Fruit fly (Drosophila melanogaster) whole organism, embryonic: Measurements from ENCODE around the gene CG34284.

Experiments used
- Abd-B ChIP-seq: fragments of 200-800 bp; sonication (Bioruptor generic); optimal IDR thresholded peaks from 2 replicates; lab custom pipeline; 2018; ENCODE audit warnings: missing biosample characterization, mild to moderate bottlenecking, missing genetic modification characterization, moderate library complexity
- Aef1 ChIP-seq: fragments of 200-800 bp; sonication (Bioruptor generic); IDR thresholded peaks from 3 replicates; pipeline ENCODE4 v1.3.6; 2022; ENCODE audit warnings: missing biosample characterization, missing genetic modification characterization
- Bteb2 ChIP-seq: fragments of 200-800 bp; sonication (Bioruptor generic); optimal IDR thresholded peaks from 2 replicates; lab custom pipeline; 2016; ENCODE audit warnings: missing biosample characterization, missing genetic modification characterization
- CG11093 ChIP-seq: fragments of 200-800 bp; sonication (Bioruptor generic); IDR thresholded peaks from 3 replicates; pipeline ENCODE4 v1.3.6; 2022; ENCODE audit warnings: missing biosample characterization, missing genetic modification characterization
- CG11504 ChIP-seq: fragments of 200-800 bp; sonication (Bioruptor generic); optimal IDR thresholded peaks from 3 replicates; lab custom pipeline; 2019; ENCODE audit warnings: missing biosample characterization, mild to moderate bottlenecking, missing genetic modification characterization, moderate library complexity
- CG12155 ChIP-seq: fragments of 200-800 bp; sonication (Bioruptor generic); optimal IDR thresholded peaks from 3 replicates; lab custom pipeline; 2016; ENCODE audit warnings: missing biosample characterization, missing genetic modification characterization
- CG13296 ChIP-seq: fragments of 200-800 bp; sonication (Bioruptor generic); optimal IDR thresholded peaks from 3 replicates; lab custom pipeline; 2018; ENCODE audit warnings: missing biosample characterization, mild to moderate bottlenecking, missing genetic modification characterization
- CG1529 ChIP-seq: fragments of 200-800 bp; sonication (Bioruptor generic); optimal IDR thresholded peaks from 3 replicates; lab custom pipeline; 2018; ENCODE audit warnings: missing biosample characterization, missing genetic modification characterization
- CG3838 ChIP-seq: fragments of 200-800 bp; sonication (Bioruptor generic); optimal IDR thresholded peaks from 3 replicates; lab custom pipeline; 2016; ENCODE audit warnings: missing biosample characterization, missing genetic modification characterization
- CG4617 ChIP-seq: fragments of 200-800 bp; sonication (Bioruptor generic); optimal IDR thresholded peaks from 3 replicates; lab custom pipeline; 2016; ENCODE audit warnings: missing biosample characterization, missing genetic modification characterization, borderline replicate concordance
- CG4730 ChIP-seq: fragments of 200-800 bp; sonication (Bioruptor generic); IDR thresholded peaks from 2 replicates; pipeline ENCODE4 v1.3.6; 2022; ENCODE audit warnings: missing biosample characterization, missing genetic modification characterization
- CG5953 ChIP-seq: fragments of 200-800 bp; sonication (Bioruptor generic); IDR thresholded peaks from 2 replicates; pipeline ENCODE4 v1.3.6; 2022; ENCODE audit warnings: missing biosample characterization, missing genetic modification characterization
- CG6765 ChIP-seq: fragments of 200-800 bp; sonication (Bioruptor generic); optimal IDR thresholded peaks from 3 replicates; lab custom pipeline; 2017; ENCODE audit warnings: missing biosample characterization, mild to moderate bottlenecking, missing genetic modification characterization
- CG7372 ChIP-seq: fragments of 200-800 bp; sonication (Bioruptor generic); IDR thresholded peaks from 2 replicates; pipeline ENCODE4 v1.3.6; 2022; ENCODE audit warnings: missing biosample characterization, missing genetic modification characterization
- CG7963 ChIP-seq: fragments of 200-800 bp; sonication (Bioruptor generic); IDR thresholded peaks from 3 replicates; pipeline ENCODE4 v1.3.6; 2022; ENCODE audit warnings: missing biosample characterization, missing genetic modification characterization; ENCODE audit not compliant: partially characterized antibody
- CG8924 ChIP-seq: fragments of 200-800 bp; optimal IDR thresholded peaks from 3 replicates; lab custom pipeline; 2019; ENCODE audit warnings: missing biosample characterization, mild to moderate bottlenecking, missing genetic modification characterization, moderate library complexity
- CG9609 ChIP-seq: fragments of 200-800 bp; sonication (Bioruptor generic); optimal IDR thresholded peaks from 3 replicates; lab custom pipeline; 2016; ENCODE audit warnings: missing biosample characterization, missing genetic modification characterization
- CG9817 ChIP-seq: fragments of 200-800 bp; sonication (Bioruptor generic); optimal IDR thresholded peaks from 2 replicates; lab custom pipeline; 2018; ENCODE audit warnings: missing biosample characterization, mild to moderate bottlenecking, missing genetic modification characterization, moderate library complexity
- CG9932 ChIP-seq: fragments of 200-800 bp; sonication (Bioruptor generic); IDR thresholded peaks from 2 replicates; pipeline ENCODE4 v1.3.6; 2022; ENCODE audit warnings: missing biosample characterization, missing genetic modification characterization
- CHES-1-like ChIP-seq: fragments of 200-800 bp; sonication (Bioruptor generic); optimal IDR thresholded peaks from 2 replicates; lab custom pipeline; 2016; ENCODE audit warnings: missing biosample characterization, missing genetic modification characterization
- Dbx ChIP-seq: fragments of 200-800 bp; sonication (Bioruptor generic); IDR thresholded peaks from 3 replicates; pipeline ENCODE4 v1.3.6; 2022; ENCODE audit warnings: missing biosample characterization, missing genetic modification characterization
- Dref ChIP-seq: fragments of 200-800 bp; sonication (Bioruptor generic); IDR thresholded peaks from 2 replicates; pipeline ENCODE4 v1.3.6; 2022; ENCODE audit warnings: missing biosample characterization, missing genetic modification characterization
- Eip74EF ChIP-seq, 2 experiments: fragments of 200-800 bp in 1 of 2; fragments of >200 bp in 1 of 2; sonication (Bioruptor generic) in 1 of 2; optimal IDR thresholded peaks; 2 replicates each; lab custom pipeline; 2017 to 2019; ENCODE audit warnings: missing biosample characterization in 2 of 2, missing genetic modification characterization in 2 of 2, mild to moderate bottlenecking in 1 of 2, moderate library complexity in 1 of 2
- HLH4C ChIP-seq: fragments of 200-800 bp; sonication (Bioruptor generic); IDR thresholded peaks from 3 replicates; pipeline ENCODE4 v1.3.6; 2022; ENCODE audit warnings: missing biosample characterization, missing genetic modification characterization; ENCODE audit not compliant: partially characterized antibody
- HLHmδ ChIP-seq: fragments of 200-800 bp; sonication (Bioruptor generic); optimal IDR thresholded peaks from 2 replicates; lab custom pipeline; 2018; ENCODE audit warnings: missing biosample characterization, mild to moderate bottlenecking, missing genetic modification characterization, moderate library complexity
- bbx ChIP-seq: fragments of 200-800 bp; sonication (Bioruptor generic); IDR thresholded peaks from 2 replicates; pipeline ENCODE4 v1.3.6; 2022; ENCODE audit warnings: missing biosample characterization, missing genetic modification characterization; ENCODE audit not compliant: partially characterized antibody
- bowl ChIP-seq: fragments of 200-800 bp; sonication (Bioruptor generic); IDR thresholded peaks from 2 replicates; pipeline ENCODE4 v1.3.6; 2022; ENCODE audit warnings: missing biosample characterization, missing genetic modification characterization
- br ChIP-seq: fragments of >200 bp; optimal IDR thresholded peaks from 2 replicates; lab custom pipeline; 2017
- cas ChIP-seq: fragments of 200-800 bp; sonication (Bioruptor generic); IDR thresholded peaks from 2 replicates; pipeline ENCODE4 v1.3.6; 2022; ENCODE audit warnings: missing biosample characterization, missing genetic modification characterization
- chm ChIP-seq: fragments of 200-800 bp; sonication (Bioruptor generic); IDR thresholded peaks from 2 replicates; pipeline ENCODE4 v1.3.6; 2022; ENCODE audit warnings: missing biosample characterization, missing genetic modification characterization
- crol ChIP-seq: fragments of 200-800 bp; sonication (Bioruptor generic); IDR thresholded peaks from 2 replicates; pipeline ENCODE4 v1.3.6; 2022; ENCODE audit warnings: missing biosample characterization, missing genetic modification characterization
- da ChIP-seq: fragments of 200-800 bp; sonication (Bioruptor generic); optimal IDR thresholded peaks from 2 replicates; lab custom pipeline; 2016; ENCODE audit warnings: missing biosample characterization, missing genetic modification characterization
- eve ChIP-seq, 2 experiments: fragments of >200 bp; optimal IDR thresholded peaks; 2 replicates each; lab custom pipeline; 2017; ENCODE audit warnings: missing biosample characterization in 2 of 2, missing genetic modification characterization in 2 of 2
- eyg ChIP-seq: fragments of 200-800 bp; sonication (Bioruptor generic); optimal IDR thresholded peaks from 3 replicates; lab custom pipeline; 2016; ENCODE audit warnings: missing biosample characterization, missing genetic modification characterization
- fd64A ChIP-seq: fragments of 200-800 bp; sonication (Bioruptor generic); optimal IDR thresholded peaks from 3 replicates; lab custom pipeline; 2018; ENCODE audit warnings: missing biosample characterization, mild to moderate bottlenecking, missing genetic modification characterization
- fu2 ChIP-seq: fragments of 200-800 bp; sonication (Bioruptor generic); optimal IDR thresholded peaks from 2 replicates; lab custom pipeline; 2016; ENCODE audit warnings: missing biosample characterization, missing genetic modification characterization
- gsb ChIP-seq: fragments of 200-800 bp; sonication (Bioruptor generic); IDR thresholded peaks from 2 replicates; pipeline ENCODE4 v1.3.6; 2022; ENCODE audit warnings: missing biosample characterization, missing genetic modification characterization
- inv ChIP-seq: fragments of 200-800 bp; sonication (Bioruptor generic); IDR thresholded peaks from 2 replicates; pipeline ENCODE4 v1.3.6; 2022; ENCODE audit warnings: missing biosample characterization, missing genetic modification characterization; ENCODE audit not compliant: partially characterized antibody
- kni ChIP-seq: fragments of 200-800 bp; sonication (Bioruptor generic); optimal IDR thresholded peaks from 3 replicates; lab custom pipeline; 2017; ENCODE audit warnings: mild to moderate bottlenecking, missing biosample characterization, missing genetic modification reagents, missing genetic modification characterization
- lmd ChIP-seq: fragments of 200-800 bp; sonication (Bioruptor generic); IDR thresholded peaks from 2 replicates; pipeline ENCODE4 v1.3.6; 2022; ENCODE audit warnings: missing biosample characterization, missing genetic modification characterization
- luna ChIP-seq: fragments of 200-800 bp; sonication (Bioruptor generic); optimal IDR thresholded peaks from 2 replicates; lab custom pipeline; 2016; ENCODE audit warnings: missing biosample characterization, missing genetic modification characterization
- p53 ChIP-seq: fragments of 200-800 bp; sonication (Bioruptor generic); optimal IDR thresholded peaks from 2 replicates; lab custom pipeline; 2016; ENCODE audit warnings: missing biosample characterization, missing genetic modification characterization
- pho ChIP-seq: fragments of 200-800 bp; sonication (Bioruptor generic); optimal IDR thresholded peaks from 2 replicates; lab custom pipeline; 2016; ENCODE audit warnings: missing biosample characterization, missing genetic modification characterization
- prd ChIP-seq, 3 experiments: fragments of >200 bp in 2 of 3; fragments of 200-800 bp in 1 of 3; sonication (Bioruptor generic) in 1 of 3; optimal IDR thresholded peaks in 2 of 3; IDR thresholded peaks in 1 of 3; 2 replicates in 2 of 3; 3 replicates in 1 of 3; pipeline versions ENCODE4 v1.3.6 to Lab custom; 2017 to 2022; ENCODE audit warnings: missing biosample characterization in 1 of 3, missing genetic modification characterization in 1 of 3
- psq ChIP-seq: fragments of 200-800 bp; sonication (Bioruptor generic); optimal IDR thresholded peaks from 2 replicates; lab custom pipeline; 2017; ENCODE audit warnings: missing biosample characterization, missing genetic modification characterization
- sim ChIP-seq: fragments of 200-800 bp; sonication (Bioruptor generic); IDR thresholded peaks from 2 replicates; pipeline ENCODE4 v1.3.6; 2022; ENCODE audit warnings: missing biosample characterization, missing genetic modification characterization
- tin ChIP-seq: fragments of 200-800 bp; sonication (Bioruptor generic); optimal IDR thresholded peaks from 3 replicates; lab custom pipeline; 2016; ENCODE audit warnings: missing biosample characterization, missing genetic modification characterization
- tup ChIP-seq: fragments of 200-800 bp; sonication (Bioruptor generic); optimal IDR thresholded peaks from 2 replicates; lab custom pipeline; 2016; ENCODE audit warnings: missing biosample characterization, mild to moderate bottlenecking, missing genetic modification characterization, moderate library complexity
- zfh1 ChIP-seq: fragments of 200-800 bp; sonication (Bioruptor generic); IDR thresholded peaks from 3 replicates; pipeline ENCODE4 v1.3.6; 2022; ENCODE audit warnings: missing biosample characterization, missing genetic modification characterization

CG34284 gene

DNA sequence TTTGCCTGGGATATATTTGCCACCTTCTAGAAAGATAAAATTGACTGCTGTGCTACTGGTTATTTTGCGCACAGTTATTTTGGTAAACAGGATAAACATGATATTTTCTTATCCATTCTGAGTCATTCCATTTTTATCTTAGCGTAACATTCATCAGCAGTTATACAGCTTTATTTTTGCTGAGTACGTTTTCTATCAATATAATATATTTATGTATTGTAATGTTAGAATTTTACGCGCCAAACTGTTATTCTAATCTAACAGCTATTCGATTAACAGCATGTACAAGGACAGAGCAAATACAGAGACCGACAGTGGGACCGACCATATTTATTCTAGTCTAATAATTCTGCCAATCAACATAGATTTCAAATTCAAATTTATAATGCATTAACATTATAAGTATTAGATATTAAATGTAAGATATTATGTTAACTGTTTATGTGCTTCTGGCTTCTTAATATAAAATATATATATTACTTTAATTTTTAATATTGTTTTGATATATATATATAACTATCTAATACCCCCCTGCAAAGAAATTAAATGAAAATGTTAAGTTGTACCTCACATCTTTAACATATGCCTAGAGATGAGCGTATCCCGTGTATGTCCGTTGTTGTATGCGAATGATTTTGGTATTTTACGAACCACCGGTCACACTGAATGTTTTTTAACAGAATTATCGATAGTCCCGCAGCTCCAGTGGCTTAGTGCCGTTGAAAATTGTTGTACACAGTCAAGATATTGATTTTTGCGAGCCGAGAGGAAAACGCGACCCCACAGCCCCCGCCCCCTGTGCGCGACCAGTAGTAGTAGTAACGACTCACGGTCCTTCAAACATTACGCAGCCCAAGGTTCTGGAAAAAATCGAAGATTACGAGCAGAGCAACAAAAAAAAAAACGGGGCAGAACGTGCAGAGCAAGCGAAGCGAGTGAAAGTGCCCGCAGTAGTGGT is 3.5 kb upstream of the CG34284 start, which contains the start of gene EndoA (continued):
- no peak for TF ChIP-seq CG1529 (GFP tag; lab: Kevin White, UChicago)
- no peak for TF ChIP-seq prd (optimal IDR thresholded peaks at IDR 0.05; lab: Kevin White, UChicago)
- peak; percentile 51; the same call in 2 of the 3 replicates for TF ChIP-seq prd (GFP tag; IDR thresholded peaks at IDR 0.05; lab: Robert Waterston, UW)
- peak; percentile 58 for TF ChIP-seq crol (GFP tag; lab: Robert Waterston, UW)
- no peak for TF ChIP-seq eve (GFP tag; optimal IDR thresholded peaks at IDR 0.05; lab: Kevin White, UChicago)
- TF ChIP-seq fd64A (GFP tag; lab: Kevin White, UChicago), result no peak
- no peak for TF ChIP-seq p53 (GFP tag; lab: Kevin White, UChicago)
- TF ChIP-seq pho, result no peak
- TF ChIP-seq chm, result 0 out of 2 replicates have a peak, but pooled peaks have one; percentile 28
- peak; percentile 61 for TF ChIP-seq HLH4C (GFP tag; lab: Robert Waterston, UW)
- TF ChIP-seq fu2, result no peak
- no peak for TF ChIP-seq kni (GFP tag; lab: Kevin White, UChicago)
- peak; percentile 73 for TF ChIP-seq CG11504
- peak; percentile 16 for TF ChIP-seq CG9609 (GFP tag; lab: Kevin White, UChicago)
- TF ChIP-seq bbx (GFP tag; lab: Robert Waterston, UW), result peak; percentile 76
- no peak for TF ChIP-seq da (GFP tag; lab: Kevin White, UChicago)
- TF ChIP-seq CG3838 (GFP tag; lab: Kevin White, UChicago), result peak; percentile 32
- peak; percentile 24; the same call in 1 of the 2 replicates for TF ChIP-seq lmd (GFP tag; lab: Robert Waterston, UW)
- no peak for TF ChIP-seq Bteb2
- TF ChIP-seq Aef1 (GFP tag; lab: Robert Waterston, UW), result no peak
- TF ChIP-seq CG9932 (GFP tag; lab: Robert Waterston, UW), result peak; percentile 63; the same call in 1 of the 2 replicates
- TF ChIP-seq sim, result no peak
- TF ChIP-seq CG7963 (GFP tag; lab: Robert Waterston, UW), result peak; percentile 67; the same call in 2 of the 3 replicates
- no peak for TF ChIP-seq CG9817
- 0 out of 3 replicates have a peak, but pooled peaks have one; percentile 52 for TF ChIP-seq Dbx (GFP tag; lab: Robert Waterston, UW)
- no peak for TF ChIP-seq bowl (GFP tag; lab: Robert Waterston, UW)
- TF ChIP-seq CG4730 (GFP tag; lab: Robert Waterston, UW), result no peak
- peak; percentile 80 for TF ChIP-seq CG8924 (tag; lab: Kevin White, UChicago)
- TF ChIP-seq tup (GFP tag; lab: Kevin White, UChicago), result no peak
- no peak for TF ChIP-seq luna
- no peak for TF ChIP-seq CG6765 (GFP tag; lab: Kevin White, UChicago)
- TF ChIP-seq br (lab: Kevin White, UChicago), result no peak
- TF ChIP-seq inv (GFP tag; lab: Robert Waterston, UW), result peak; percentile 78
- TF ChIP-seq cas (GFP tag; lab: Robert Waterston, UW), result no peak
- TF ChIP-seq psq, result no peak
- TF ChIP-seq zfh1 (GFP tag; lab: Robert Waterston, UW), result no peak
- TF ChIP-seq HLHmδ, result no peak
- peak; percentile 31 for TF ChIP-seq CG12155 (GFP tag; lab: Kevin White, UChicago)
- no peak for TF ChIP-seq CG7372
- peak; percentile 14 for TF ChIP-seq CG13296
- peak; percentile 51 for TF ChIP-seq tin (GFP tag; lab: Kevin White, UChicago)
- TF ChIP-seq CHES-1-like, result no peak
- TF ChIP-seq CG5953 (GFP tag; lab: Robert Waterston, UW), result no peak
- TF ChIP-seq eyg, result no peak
- TF ChIP-seq CG4617 (GFP tag; lab: Kevin White, UChicago), result peak; percentile 61
- 0 out of 2 replicates have a peak, but pooled peaks have one; percentile 19 for TF ChIP-seq gsb
- no peak for TF ChIP-seq Eip74EF (GFP tag; optimal IDR thresholded peaks at IDR 0.05; lab: Kevin White, UChicago)
- no peak for TF ChIP-seq CG11093 (GFP tag; lab: Robert Waterston, UW)
- peak; percentile 80 for TF ChIP-seq Dref
- TF ChIP-seq Abd-B (GFP tag; lab: Kevin White, UChicago), result no peak
